Worm (Caenorhabditis elegans): ENCODE data around the gene C24D10.6.

C24D10.6 gene

DNA sequence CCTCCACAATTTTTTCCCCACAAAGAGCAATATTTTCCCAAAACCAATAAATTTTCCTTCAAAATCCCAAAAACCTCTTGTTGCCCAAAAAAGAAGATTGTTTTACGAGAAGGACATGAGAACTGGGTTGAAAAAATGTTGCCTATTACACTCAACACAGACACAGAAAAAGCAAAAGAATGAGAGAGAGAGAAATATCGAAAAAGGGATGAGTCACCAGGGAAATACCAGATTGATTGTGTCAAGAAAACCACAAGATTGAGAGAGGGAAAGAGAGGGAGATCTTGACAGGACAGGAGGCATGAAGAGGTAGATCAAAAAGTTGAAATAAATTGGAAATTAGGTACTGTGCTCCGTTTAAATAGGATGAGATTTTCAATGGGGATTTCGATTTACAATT, 25.2 kb downstream of the C24D10.6 start:
- TF ChIP-seq eor-1 (tag; optimal IDR thresholded peaks at IDR 0.05) (no peak), ama-1 (optimal IDR thresholded peaks at IDR 0.05) (peak; percentile 5), nhr-25 (tag; optimal IDR thresholded peaks at IDR 0.05) (peak; percentile 59), egl-5 (tag; optimal IDR thresholded peaks at IDR 0.05) (no peak), nhr-23 (tag; optimal IDR thresholded peaks at IDR 0.05) (peak; percentile 25)

DNA sequence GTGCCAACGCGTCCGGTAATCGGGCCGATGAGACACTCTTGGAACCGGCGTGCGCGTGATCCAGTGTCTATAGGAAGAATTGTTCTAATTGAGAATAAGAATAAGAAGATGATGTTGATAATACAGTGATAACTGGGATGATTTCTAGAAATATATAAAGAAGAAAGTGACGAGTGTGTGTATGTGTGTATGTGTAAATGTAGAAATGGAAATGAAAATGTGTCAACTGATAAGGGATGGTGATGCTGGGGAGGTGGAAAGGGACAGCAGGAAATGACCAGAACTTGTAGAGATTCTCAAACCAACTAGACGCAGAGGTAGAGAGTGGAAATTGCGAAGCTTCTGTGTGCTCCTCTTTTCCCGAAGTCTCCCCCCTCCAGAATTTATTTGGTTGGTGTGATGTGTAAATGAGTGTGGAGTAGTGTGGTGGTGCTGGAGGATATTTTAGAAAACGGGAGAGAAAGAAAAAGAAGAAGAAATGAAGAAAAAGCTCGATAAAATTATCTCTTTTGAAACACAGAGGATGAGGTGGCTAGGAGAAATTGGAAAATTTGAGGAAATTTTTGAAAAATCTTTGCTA, 26.2 kb downstream of the C24D10.6 start:
- peak; percentile 1 for TF ChIP-seq lsy-12 (tag; optimal IDR thresholded peaks at IDR 0.05)
- peak; percentile 68 for TF ChIP-seq pqm-1 (tag; optimal IDR thresholded peaks at IDR 0.05)
- no peak for TF ChIP-seq nhr-67 (tag; optimal IDR thresholded peaks at IDR 0.05)
- TF ChIP-seq elt-3 (tag; optimal IDR thresholded peaks at IDR 0.05) = peak in 1 of 3 experiments; percentile 11
- TF ChIP-seq snpc-4 (tag; optimal IDR thresholded peaks at IDR 0.05) = no peak
- TF ChIP-seq tbx-2 (tag; optimal IDR thresholded peaks at IDR 0.05) = no peak
- no peak for TF ChIP-seq mdl-1 (tag; optimal IDR thresholded peaks at IDR 0.05)
- TF ChIP-seq ceh-28 (tag; optimal IDR thresholded peaks at IDR 0.05) = peak; percentile 21
- no peak for TF ChIP-seq hmg-11 (tag; optimal IDR thresholded peaks at IDR 0.05)
- peak; percentile 46 for TF ChIP-seq nfya-1 (tag; optimal IDR thresholded peaks at IDR 0.05; ENCODE audit: insufficient read depth)
- TF ChIP-seq elt-1 (tag; optimal IDR thresholded peaks at IDR 0.05) = no peak
- TF ChIP-seq nhr-23 (tag; optimal IDR thresholded peaks at IDR 0.05) = peak; percentile 69
- TF ChIP-seq nhr-76 (tag; optimal IDR thresholded peaks at IDR 0.05) = no peak
- no peak for TF ChIP-seq pha-4 (tag; optimal IDR thresholded peaks at IDR 0.05)
- TF ChIP-seq nhr-11 (tag; optimal IDR thresholded peaks at IDR 0.05) = no peak
- TF ChIP-seq elt-2 (tag; optimal IDR thresholded peaks at IDR 0.05) = peak; percentile 39
- TF ChIP-seq eor-1 (tag; optimal IDR thresholded peaks at IDR 0.05) = no peak
- no peak for TF ChIP-seq ZK546.5 (tag; optimal IDR thresholded peaks at IDR 0.05)
- TF ChIP-seq ztf-4 (tag; optimal IDR thresholded peaks at IDR 0.05) = no peak
- no peak for TF ChIP-seq nhr-237 (tag; optimal IDR thresholded peaks at IDR 0.05)
- TF ChIP-seq egl-5 (tag; optimal IDR thresholded peaks at IDR 0.05) = peak; percentile 15
- no peak for TF ChIP-seq jun-1 (tag; optimal IDR thresholded peaks at IDR 0.05)

DNA sequence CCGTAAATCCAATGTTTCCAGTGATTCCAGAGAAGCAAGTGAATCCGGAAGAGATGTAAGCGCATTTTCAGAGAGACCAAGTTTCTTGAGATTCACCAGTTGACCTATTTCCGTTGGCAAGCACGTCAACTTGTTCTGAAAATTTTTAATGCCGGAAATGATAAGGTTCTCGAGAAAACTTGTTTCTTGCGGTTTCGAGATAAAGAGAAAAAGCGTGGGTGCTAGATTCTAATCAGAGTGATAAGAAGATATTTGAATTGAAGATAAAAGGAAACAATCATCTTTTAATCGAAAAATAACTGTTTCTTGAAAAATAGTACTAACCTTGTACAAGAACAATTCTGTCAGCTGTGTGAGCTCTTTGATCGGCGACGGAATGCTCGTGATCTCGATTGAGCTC, 28.3 kb downstream of the C24D10.6 start:
- TF ChIP-seq ztf-11 (tag; optimal IDR thresholded peaks at IDR 0.05) = no peak
- no peak for TF ChIP-seq pha-4 (tag; optimal IDR thresholded peaks at IDR 0.05)
- no peak for TF ChIP-seq ama-1 (optimal IDR thresholded peaks at IDR 0.05)
- peak; percentile 1 for TF ChIP-seq elt-2 (tag; optimal IDR thresholded peaks at IDR 0.05)
- TF ChIP-seq nhr-23 (tag; optimal IDR thresholded peaks at IDR 0.05) = peak; percentile 36
- TF ChIP-seq elt-3 (tag; optimal IDR thresholded peaks at IDR 0.05) = peak in 2 of 3 experiments; percentile 43 to 80
- no peak for TF ChIP-seq fos-1 (tag; optimal IDR thresholded peaks at IDR 0.05)
- TF ChIP-seq fkh-2 (tag; optimal IDR thresholded peaks at IDR 0.05) = no peak
- TF ChIP-seq elt-1 (tag; optimal IDR thresholded peaks at IDR 0.05) = no peak

DNA sequence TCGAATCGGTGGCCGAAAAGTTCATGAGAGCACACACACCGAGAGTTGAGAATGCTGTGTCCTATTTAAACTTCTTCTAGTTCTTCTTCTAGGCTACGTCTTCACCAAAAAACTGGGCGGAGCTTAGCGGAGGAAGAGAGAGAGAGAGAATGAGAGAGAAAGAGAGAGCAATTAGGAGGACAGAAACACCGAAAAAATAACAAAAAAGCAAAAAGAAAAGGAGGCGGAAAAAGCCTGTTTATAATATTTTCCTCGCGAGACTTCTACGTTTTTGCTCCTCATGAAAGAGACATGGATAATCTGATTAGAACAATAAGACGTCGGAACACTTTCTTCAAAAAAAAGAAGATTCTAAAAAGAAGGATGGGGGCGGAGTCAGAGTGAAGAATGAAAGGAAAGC, 38.1 kb downstream of the C24D10.6 start, which contains the start of gene tkr-3:
Gene tkr-3, minus strand, starts transcription at position 101 of the 400 bp plus-strand sequence.
- no peak for TF ChIP-seq elt-2 (tag; optimal IDR thresholded peaks at IDR 0.05)
- no peak for TF ChIP-seq zag-1 (tag; optimal IDR thresholded peaks at IDR 0.05)
- TF ChIP-seq nhr-23 (tag; optimal IDR thresholded peaks at IDR 0.05) = no peak
- TF ChIP-seq nhr-76 (tag; optimal IDR thresholded peaks at IDR 0.05) = no peak
- no peak for TF ChIP-seq nhr-28 (tag; optimal IDR thresholded peaks at IDR 0.05)
- TF ChIP-seq elt-3 (tag; optimal IDR thresholded peaks at IDR 0.05) = no peak
- no peak for TF ChIP-seq pha-4 (tag; optimal IDR thresholded peaks at IDR 0.05)
- TF ChIP-seq nhr-77 (tag; optimal IDR thresholded peaks at IDR 0.05) = no peak
- no peak for TF ChIP-seq nhr-67 (tag; optimal IDR thresholded peaks at IDR 0.05)
- no peak for TF ChIP-seq ztf-4 (tag; optimal IDR thresholded peaks at IDR 0.05)
- TF ChIP-seq fkh-2 (tag; optimal IDR thresholded peaks at IDR 0.05) = no peak
- no peak for TF ChIP-seq fkh-10 (GFP tag; optimal IDR thresholded peaks at IDR 0.05)
- no peak for TF ChIP-seq mml-1 (tag; optimal IDR thresholded peaks at IDR 0.05)
- no peak for TF ChIP-seq nhr-12 (tag; optimal IDR thresholded peaks at IDR 0.05)
- no peak for TF ChIP-seq eor-1 (tag; optimal IDR thresholded peaks at IDR 0.05)
- TF ChIP-seq ceh-82 (tag; optimal IDR thresholded peaks at IDR 0.05) = no peak
- TF ChIP-seq nfya-1 (tag; optimal IDR thresholded peaks at IDR 0.05; ENCODE audit: insufficient read depth) = no peak
- no peak for TF ChIP-seq hmg-11 (tag; optimal IDR thresholded peaks at IDR 0.05)

DNA sequence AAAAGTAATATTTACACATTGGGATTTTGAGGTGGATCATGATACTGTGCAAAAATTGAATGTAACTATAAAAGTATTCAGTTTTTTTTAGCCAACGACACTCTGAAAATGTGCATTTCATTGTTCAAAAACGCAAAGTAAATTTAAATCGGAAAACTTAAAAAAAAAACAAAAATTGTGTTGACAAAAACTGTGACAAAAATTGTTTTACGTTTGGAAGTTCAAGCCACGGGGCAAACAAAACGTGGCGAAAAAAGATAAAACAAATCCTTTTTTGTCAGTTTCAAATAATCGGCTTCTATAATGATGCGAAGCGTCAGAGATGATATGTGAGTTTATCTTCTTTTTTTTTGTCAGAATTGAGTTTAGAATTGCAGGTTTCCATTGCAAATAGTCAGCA, 48.5 kb downstream of the C24D10.6 start, which contains the start of gene AC7.3:
Gene AC7.3, plus strand, starts transcription at position 301 of the 400 bp plus-strand sequence.
- TF ChIP-seq egl-27 (tag; optimal IDR thresholded peaks at IDR 0.05) = no peak
- TF ChIP-seq nhr-67 (tag; optimal IDR thresholded peaks at IDR 0.05) = no peak
- no peak for TF ChIP-seq ama-1 (optimal IDR thresholded peaks at IDR 0.05)
- no peak for TF ChIP-seq ceh-9 (tag; optimal IDR thresholded peaks at IDR 0.05)
- no peak for TF ChIP-seq unc-39 (tag; optimal IDR thresholded peaks at IDR 0.05)
